Worm (Caenorhabditis elegans) whole organism, L1 larva: ENCODE measurements around the gene clec-160.

Experiments
- ama-1 ChIP-seq: fragments of 150-350 bp; optimal IDR thresholded peaks from 2 replicates; lab custom pipeline; 2014
- ceh-90 ChIP-seq: sonication (generic microtip); optimal IDR thresholded peaks from 2 replicates; lab custom pipeline; 2016; ENCODE audit warnings: missing genetic modification characterization, missing compliant biosample characterization
- ces-1 ChIP-seq: fragments of 150-350 bp; optimal IDR thresholded peaks from 2 replicates; lab custom pipeline; 2014; ENCODE audit warnings: missing biosample characterization, missing genetic modification reagents, missing genetic modification characterization
- elt-3 ChIP-seq, 6 experiments: fragments of 150-350 bp in 1 of 6; sonication (generic microtip); optimal IDR thresholded peaks; 2 replicates each; lab custom pipeline; 2017 to 2018; ENCODE audit warnings: missing biosample characterization in 6 of 6, missing genetic modification characterization in 6 of 6, inconsistent platforms in 1 of 6
- lin-15B ChIP-seq: fragments of 150-350 bp; sonication (generic microtip); optimal IDR thresholded peaks from 3 replicates; lab custom pipeline; 2014; ENCODE audit warnings: missing biosample characterization, missing genetic modification characterization
- lsy-2 ChIP-seq, 2 experiments: fragments of 150-350 bp; optimal IDR thresholded peaks; 2 replicates each; lab custom pipeline; 2014; ENCODE audit warnings: missing biosample characterization in 2 of 2, missing genetic modification characterization in 2 of 2
- mdl-1 ChIP-seq, 2 experiments: fragments of 150-350 bp; optimal IDR thresholded peaks; 2 replicates each; lab custom pipeline; 2014 to 2017; ENCODE audit warnings: missing biosample characterization in 2 of 2, missing genetic modification characterization in 2 of 2, inconsistent platforms in 1 of 2
- nhr-11 ChIP-seq: fragments of 150-350 bp; optimal IDR thresholded peaks from 2 replicates; lab custom pipeline; 2014; ENCODE audit warnings: missing biosample characterization, missing genetic modification characterization
- nhr-76 ChIP-seq: sonication (generic microtip); optimal IDR thresholded peaks from 2 replicates; lab custom pipeline; 2017; ENCODE audit warnings: missing biosample characterization, missing genetic modification characterization
- sptf-1 ChIP-seq: fragments of 150-350 bp; optimal IDR thresholded peaks from 2 replicates; lab custom pipeline; 2014; ENCODE audit warnings: missing biosample characterization, missing genetic modification characterization
- ztf-11 ChIP-seq, 2 experiments: sonication (generic microtip); optimal IDR thresholded peaks; 2 replicates each; lab custom pipeline; 2016 to 2017; ENCODE audit warnings: missing genetic modification characterization in 2 of 2, missing biosample characterization in 1 of 2, missing compliant biosample characterization in 1 of 2

DNA sequence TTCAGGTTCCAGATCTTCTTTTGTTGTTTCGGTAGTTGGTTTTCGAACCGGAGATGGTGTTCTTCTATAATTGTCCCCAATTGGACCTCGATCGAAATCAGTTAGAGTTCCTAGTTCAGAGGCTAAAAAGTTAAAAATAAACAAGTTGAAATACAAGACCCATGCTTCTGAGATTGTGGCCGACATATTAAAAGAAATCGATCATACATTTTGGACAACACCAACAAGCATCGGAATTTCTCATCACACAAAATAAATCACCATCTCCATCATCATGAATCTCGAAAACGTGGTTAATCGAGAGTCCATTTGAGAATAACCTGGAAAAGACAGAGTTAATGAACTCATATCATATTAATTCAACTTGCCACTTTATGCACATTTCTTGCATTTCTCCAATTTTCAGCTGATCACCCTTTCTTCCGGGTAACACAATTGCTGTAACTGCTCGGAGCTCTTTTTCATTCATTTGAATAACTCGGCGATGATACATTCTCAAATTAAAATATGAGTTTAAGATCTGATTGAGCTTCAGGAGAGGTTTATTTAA, 4.0 kb downstream of the clec-160 start, which contains the start of the genes mps-4 and F09G8.10:
- TF ChIP-seq ama-1 (lab: Kevin White, UChicago) (no peak), nhr-11 (no peak), ces-1 (GFP tag; lab: Kevin White, UChicago) (no peak), lin-15B (tag; lab: Kevin White, UChicago) (no peak), elt-3 (tag; optimal IDR thresholded peaks at IDR 0.05; lab: Kevin White, UChicago) (no peak), ceh-90 (no peak), ztf-11 (tag; optimal IDR thresholded peaks at IDR 0.05; lab: Kevin White, UChicago) (no peak), nhr-76 (tag; lab: Kevin White, UChicago) (no peak), mdl-1 (tag; optimal IDR thresholded peaks at IDR 0.05; lab: Kevin White, UChicago) (no peak), sptf-1 (no peak), lsy-2 (tag; optimal IDR thresholded peaks at IDR 0.05; lab: Kevin White, UChicago) (no peak)
